Fruit fly (Drosophila melanogaster) whole organism, pupa: ENCODE results near the gene CG4884.
"Not testable (repeated sequence)": the region's sequence is repeated elsewhere in the genome, so short reads cannot be mapped to it uniquely, and the experiment has no call there.

Experiments
- CG10348 ChIP-seq: fragments of 200-800 bp; sonication (Bioruptor generic); IDR thresholded peaks from 2 replicates; pipeline ENCODE4 v1.3.6; 2022; ENCODE audit warnings: missing biosample characterization, missing genetic modification characterization
- CG12605 ChIP-seq: fragments of 200-800 bp; sonication (Bioruptor generic); IDR thresholded peaks from 2 replicates; pipeline ENCODE4 v1.3.6; 2022; ENCODE audit warnings: missing biosample characterization, missing genetic modification characterization
- CG13204 ChIP-seq: fragments of 200-800 bp; sonication (Bioruptor generic); optimal IDR thresholded peaks from 2 replicates; lab custom pipeline; 2018; ENCODE audit warnings: missing biosample characterization, mild to moderate bottlenecking, missing genetic modification characterization, moderate library complexity
- CG14655 ChIP-seq: fragments of 200-800 bp; sonication (Bioruptor generic); optimal IDR thresholded peaks from 3 replicates; lab custom pipeline; 2017; ENCODE audit warnings: mild to moderate bottlenecking, missing biosample characterization, missing genetic modification reagents, missing genetic modification characterization
- CG15710 ChIP-seq: fragments of 200-800 bp; sonication (Bioruptor generic); optimal IDR thresholded peaks from 2 replicates; lab custom pipeline; 2018; ENCODE audit warnings: missing biosample characterization, mild to moderate bottlenecking, missing genetic modification characterization, moderate library complexity
- CG17806 ChIP-seq: fragments of 200-800 bp; sonication (Bioruptor generic); optimal IDR thresholded peaks from 2 replicates; lab custom pipeline; 2018; ENCODE audit warnings: missing biosample characterization, mild to moderate bottlenecking, missing genetic modification characterization, moderate library complexity
- CG32121 ChIP-seq: fragments of 200-800 bp; sonication (Bioruptor generic); IDR thresholded peaks from 2 replicates; pipeline ENCODE4 v1.3.6; 2022; ENCODE audit warnings: missing biosample characterization, missing genetic modification characterization
- CG34367 ChIP-seq: fragments of 200-800 bp; sonication (Bioruptor generic); optimal IDR thresholded peaks from 2 replicates; lab custom pipeline; 2018; ENCODE audit warnings: missing biosample characterization, mild to moderate bottlenecking, missing genetic modification characterization
- CG4496 ChIP-seq: fragments of 200-800 bp; sonication (Bioruptor generic); IDR thresholded peaks from 3 replicates; pipeline ENCODE4 v1.3.6; 2022; ENCODE audit warnings: missing biosample characterization, missing genetic modification characterization
- CG8159 ChIP-seq: fragments of 200-800 bp; sonication (Bioruptor generic); optimal IDR thresholded peaks from 3 replicates; lab custom pipeline; 2018; ENCODE audit warnings: missing biosample characterization, mild to moderate bottlenecking, missing genetic modification characterization, moderate library complexity
- CG8301 ChIP-seq: fragments of 200-800 bp; sonication (Bioruptor generic); optimal IDR thresholded peaks from 2 replicates; lab custom pipeline; 2018; ENCODE audit warnings: missing biosample characterization, mild to moderate bottlenecking, missing genetic modification characterization
- CG9948 ChIP-seq: fragments of 200-800 bp; sonication (Bioruptor generic); optimal IDR thresholded peaks from 2 replicates; lab custom pipeline; 2018; ENCODE audit warnings: missing biosample characterization, mild to moderate bottlenecking, missing genetic modification characterization, moderate library complexity
- D1 ChIP-seq: fragments of 200-800 bp; sonication (Bioruptor generic); optimal IDR thresholded peaks from 2 replicates; lab custom pipeline; 2018; ENCODE audit warnings: missing biosample characterization, mild to moderate bottlenecking, missing genetic modification characterization, moderate library complexity
- EcR ChIP-seq: fragments of 200-800 bp; sonication (Bioruptor generic); optimal IDR thresholded peaks from 3 replicates; lab custom pipeline; 2019; ENCODE audit warnings: missing biosample characterization, missing genetic modification characterization, mild to moderate bottlenecking, moderate library complexity, missing genetic modification reagents
- Ets98B ChIP-seq: fragments of 200-800 bp; sonication (Bioruptor generic); IDR thresholded peaks from 2 replicates; pipeline ENCODE4 v1.3.6; 2022; ENCODE audit warnings: missing biosample characterization, missing genetic modification characterization
- Pif1A ChIP-seq: fragments of 200-800 bp; sonication (Bioruptor generic); optimal IDR thresholded peaks from 3 replicates; lab custom pipeline; 2016; ENCODE audit warnings: missing biosample characterization, missing genetic modification characterization
- Pif1B ChIP-seq: fragments of 200-800 bp; sonication (Bioruptor generic); optimal IDR thresholded peaks from 3 replicates; lab custom pipeline; 2016; ENCODE audit warnings: missing biosample characterization, missing genetic modification characterization
- Snoo ChIP-seq: fragments of 200-800 bp; sonication (Bioruptor generic); optimal IDR thresholded peaks from 3 replicates; lab custom pipeline; 2017; ENCODE audit warnings: missing biosample characterization, mild to moderate bottlenecking, missing genetic modification characterization, inconsistent platforms
- fd96Ca ChIP-seq: fragments of 200-800 bp; sonication (Bioruptor generic); IDR thresholded peaks from 3 replicates; pipeline ENCODE4 v1.3.6; 2022; ENCODE audit warnings: missing biosample characterization, missing genetic modification characterization
- gl ChIP-seq: fragments of 200-800 bp; sonication (Bioruptor generic); optimal IDR thresholded peaks from 2 replicates; lab custom pipeline; 2018; ENCODE audit warnings: missing biosample characterization, mild to moderate bottlenecking, missing genetic modification characterization
- rn ChIP-seq: fragments of 200-800 bp; sonication (Bioruptor generic); IDR thresholded peaks from 2 replicates; pipeline ENCODE4 v1.3.6; 2022; ENCODE audit warnings: missing biosample characterization, missing genetic modification characterization

CG4884 gene

DNA sequence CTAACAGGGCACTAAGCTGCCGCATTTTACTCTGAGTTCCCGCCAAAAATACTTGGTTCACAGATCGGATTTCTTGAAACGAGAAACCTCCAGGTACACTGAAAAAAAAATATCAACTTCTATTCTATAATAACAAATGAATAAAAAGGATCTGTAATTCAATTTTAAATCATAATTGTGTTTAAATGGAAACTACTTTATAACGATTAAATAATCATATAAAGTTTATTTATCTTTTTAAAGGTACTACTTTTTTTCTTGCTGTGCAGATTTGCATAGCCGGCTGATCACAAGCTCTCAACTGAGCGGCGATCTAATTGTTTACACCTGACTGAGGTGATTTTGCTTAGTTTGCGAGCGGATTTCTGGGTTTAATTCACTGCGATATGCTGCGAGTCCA, 28.3 kb upstream of the CG4884 start:
- TF ChIP-seq CG13204: no peak
- no peak for TF ChIP-seq CG17806 (tag; lab: Kevin White, UChicago)
- peak; percentile 66 for TF ChIP-seq CG12605 (GFP tag; lab: Robert Waterston, UW)
- peak; percentile 43; the same call in 1 of the 2 replicates for TF ChIP-seq Ets98B (GFP tag; lab: Robert Waterston, UW)
- no peak for TF ChIP-seq EcR (GFP tag; lab: Kevin White, UChicago)
- TF ChIP-seq CG32121 (GFP tag; lab: Robert Waterston, UW): peak; percentile 67; the same call in 1 of the 2 replicates
- TF ChIP-seq CG4496 (GFP tag; lab: Robert Waterston, UW): peak; percentile 59; the same call in 2 of the 3 replicates
- TF ChIP-seq fd96Ca (GFP tag; lab: Robert Waterston, UW): no peak
- TF ChIP-seq CG9948: no peak
- TF ChIP-seq rn (GFP tag; lab: Robert Waterston, UW): peak; percentile 46; the same call in 1 of the 2 replicates
- peak; percentile 52 for TF ChIP-seq CG8159 (tag; lab: Kevin White, UChicago)
- peak; percentile 65 for TF ChIP-seq CG14655 (GFP tag; lab: Kevin White, UChicago)
- TF ChIP-seq CG15710 (tag; lab: Kevin White, UChicago): peak; percentile 47
- TF ChIP-seq Pif1B (GFP tag; lab: Kevin White, UChicago): no peak
- no peak for TF ChIP-seq D1 (tag; lab: Kevin White, UChicago)
- TF ChIP-seq Pif1A: no peak
- TF ChIP-seq CG8301: peak; percentile 69
- TF ChIP-seq Snoo (tag; lab: Kevin White, UChicago): no peak
- no peak for TF ChIP-seq gl
- peak; percentile 20 for TF ChIP-seq CG34367 (tag; lab: Kevin White, UChicago)
- TF ChIP-seq CG10348 (GFP tag; lab: Robert Waterston, UW): no peak

DNA sequence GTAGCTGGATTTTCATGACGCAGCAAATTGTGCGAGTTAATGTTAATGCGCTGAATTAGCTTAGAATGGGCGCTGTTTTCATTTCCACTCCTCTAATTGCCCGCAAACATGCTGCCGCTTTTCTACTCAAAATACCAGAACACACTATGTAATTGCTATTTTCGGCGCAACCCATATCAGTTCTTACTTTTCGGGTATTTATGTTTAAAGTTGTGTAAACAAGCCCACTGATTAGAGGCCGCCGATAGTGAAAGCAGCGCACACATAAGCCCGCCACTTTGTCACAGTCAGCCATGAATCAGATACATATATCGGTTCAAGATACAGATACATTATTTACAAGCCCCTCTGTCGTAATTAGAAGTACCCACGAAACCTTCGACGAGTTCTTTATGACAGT, 27.7 kb upstream of the CG4884 start:
- no peak for TF ChIP-seq Ets98B (GFP tag; lab: Robert Waterston, UW)
- TF ChIP-seq CG4496 (GFP tag; lab: Robert Waterston, UW): no peak
- TF ChIP-seq CG34367 (tag; lab: Kevin White, UChicago): no peak
- no peak for TF ChIP-seq gl
- no peak for TF ChIP-seq CG13204
- no peak for TF ChIP-seq CG15710 (tag; lab: Kevin White, UChicago)
- TF ChIP-seq EcR (GFP tag; lab: Kevin White, UChicago): no peak

DNA sequence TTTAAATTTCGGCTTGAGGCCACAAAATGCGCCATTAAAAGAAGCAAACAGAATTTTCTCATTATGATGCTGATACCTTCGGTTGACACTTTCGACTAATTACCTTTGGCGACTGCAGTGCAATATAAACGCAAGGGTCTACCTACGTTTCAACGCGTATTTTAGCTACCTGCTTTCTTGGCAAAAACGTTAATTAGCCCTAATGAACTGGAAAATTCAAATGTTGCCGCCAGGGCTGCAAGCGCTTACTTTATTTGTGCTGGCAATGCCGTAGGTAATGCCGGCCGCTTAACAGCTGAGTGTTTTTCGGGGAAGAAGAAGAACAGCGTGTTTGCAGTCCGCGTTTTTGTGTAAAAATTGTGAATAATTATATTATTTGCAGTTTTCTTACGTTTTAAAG, 4.1 kb upstream of the CG4884 start, which contains the start of the genes CG31131 and CG4849:
TSS of gene CG31131 (minus strand) at position 101 of the 400 bp plus-strand sequence.
TSS of gene CG4849 (plus strand) at position 297 of the 400 bp plus-strand sequence.
- TF ChIP-seq Pif1B (GFP tag; lab: Kevin White, UChicago); CG17806 (tag; lab: Kevin White, UChicago); fd96Ca (GFP tag; lab: Robert Waterston, UW): not testable (repeated sequence)

DNA sequence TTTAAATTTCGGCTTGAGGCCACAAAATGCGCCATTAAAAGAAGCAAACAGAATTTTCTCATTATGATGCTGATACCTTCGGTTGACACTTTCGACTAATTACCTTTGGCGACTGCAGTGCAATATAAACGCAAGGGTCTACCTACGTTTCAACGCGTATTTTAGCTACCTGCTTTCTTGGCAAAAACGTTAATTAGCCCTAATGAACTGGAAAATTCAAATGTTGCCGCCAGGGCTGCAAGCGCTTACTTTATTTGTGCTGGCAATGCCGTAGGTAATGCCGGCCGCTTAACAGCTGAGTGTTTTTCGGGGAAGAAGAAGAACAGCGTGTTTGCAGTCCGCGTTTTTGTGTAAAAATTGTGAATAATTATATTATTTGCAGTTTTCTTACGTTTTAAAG, 1.4 kb upstream of the CG4884 start, which contains the start of gene CG31253:
TSS of gene CG31253 (minus strand) at position 101 of the 400 bp plus-strand sequence.
- TF ChIP-seq Snoo (tag; lab: Kevin White, UChicago); CG14655 (GFP tag; lab: Kevin White, UChicago); Pif1A: not testable (repeated sequence)
- TF ChIP-seq, all 21 proteins: peak for 0; not testable (repeated sequence) for 21

DNA sequence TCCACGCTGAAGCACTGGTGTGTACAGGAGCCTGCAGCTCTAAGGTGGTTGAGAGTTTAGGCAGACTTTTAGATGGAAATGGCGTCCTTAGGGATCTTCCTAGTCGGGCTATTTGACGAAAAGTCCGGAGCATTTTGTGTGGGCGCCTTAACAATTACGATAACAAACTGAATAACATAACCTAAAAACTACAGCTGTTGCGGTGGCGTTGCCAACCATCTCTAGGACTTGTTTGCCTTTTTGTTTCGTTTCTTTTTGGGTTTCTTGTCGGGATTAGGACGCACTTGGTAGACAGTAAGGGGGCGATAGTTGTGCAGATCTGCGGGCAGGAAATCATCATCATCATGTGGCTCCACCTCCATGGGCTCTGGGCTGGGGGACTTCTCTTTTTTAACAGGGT, 1.1 kb downstream of the CG4884 start:
- no peak for TF ChIP-seq gl
- no peak for TF ChIP-seq CG15710 (tag; lab: Kevin White, UChicago)
- no peak for TF ChIP-seq CG8301
- TF ChIP-seq CG4496 (GFP tag; lab: Robert Waterston, UW): no peak
- TF ChIP-seq Snoo (tag; lab: Kevin White, UChicago): no peak
- TF ChIP-seq EcR (GFP tag; lab: Kevin White, UChicago): no peak
- no peak for TF ChIP-seq Pif1A
- no peak for TF ChIP-seq CG32121 (GFP tag; lab: Robert Waterston, UW)
- no peak for TF ChIP-seq fd96Ca (GFP tag; lab: Robert Waterston, UW)
- no peak for TF ChIP-seq CG9948

DNA sequence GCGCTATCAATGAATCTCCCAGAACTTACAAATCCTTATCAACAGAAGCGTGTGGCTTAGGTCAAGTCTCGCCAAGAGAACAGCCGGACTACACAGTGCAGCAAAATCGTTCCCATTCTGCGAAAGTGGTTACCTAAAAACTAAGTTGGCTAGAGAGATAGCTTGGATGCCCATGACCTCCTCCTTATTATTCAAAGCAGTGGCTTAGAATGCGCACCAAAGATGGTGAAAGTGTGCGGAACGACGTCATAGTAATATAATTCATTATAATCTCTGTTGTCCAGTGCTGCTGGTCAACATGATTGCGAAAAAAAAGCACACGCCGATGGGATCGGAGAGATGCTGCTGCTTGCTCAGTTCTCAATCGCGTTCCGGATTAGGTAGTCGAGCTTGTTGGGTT, 4.5 kb downstream of the CG4884 start, which contains the start of gene Nep7:
TSS of gene Nep7 (plus strand) at position 385 of the 400 bp plus-strand sequence.
- TF ChIP-seq CG14655 (GFP tag; lab: Kevin White, UChicago) (no peak), CG4496 (GFP tag; lab: Robert Waterston, UW) (peak; percentile 56; the same call in 2 of the 3 replicates), CG10348 (GFP tag; lab: Robert Waterston, UW) (no peak), gl (no peak), EcR (GFP tag; lab: Kevin White, UChicago) (no peak), Ets98B (GFP tag; lab: Robert Waterston, UW) (peak; percentile 50; the same call in 1 of the 2 replicates), Pif1A (no peak), CG8301 (no peak), CG17806 (tag; lab: Kevin White, UChicago) (no peak), fd96Ca (GFP tag; lab: Robert Waterston, UW) (peak; percentile 78), CG32121 (GFP tag; lab: Robert Waterston, UW) (peak; percentile 63; the same call in 1 of the 2 replicates), rn (GFP tag; lab: Robert Waterston, UW) (no peak), CG34367 (tag; lab: Kevin White, UChicago) (no peak), Pif1B (GFP tag; lab: Kevin White, UChicago) (no peak), CG13204 (no peak), CG9948 (no peak), CG12605 (GFP tag; lab: Robert Waterston, UW) (peak; percentile 48; the same call in 1 of the 2 replicates), CG8159 (tag; lab: Kevin White, UChicago) (no peak), Snoo (tag; lab: Kevin White, UChicago) (no peak)
